Worm (Caenorhabditis elegans) whole organism, mixed stage, embryonic: ENCODE results near the gene clec-144.

Source experiments
- bed-3 ChIP-seq: fragments of 200-800 bp; sonication (Bioruptor generic); optimal IDR thresholded peaks from 3 replicates; lab custom pipeline; 2018; ENCODE audit warnings: mild to moderate bottlenecking, missing genetic modification characterization, moderate library complexity, missing compliant biosample characterization
- lsy-2 ChIP-seq: fragments of 150-350 bp; optimal IDR thresholded peaks from 2 replicates; lab custom pipeline; 2014; ENCODE audit warnings: missing biosample characterization, missing genetic modification characterization
- nhr-2 ChIP-seq: fragments of 150-350 bp; optimal IDR thresholded peaks from 2 replicates; lab custom pipeline; 2014; ENCODE audit warnings: missing biosample characterization, missing genetic modification characterization
- nhr-237 ChIP-seq: fragments of 150-350 bp; optimal IDR thresholded peaks from 2 replicates; lab custom pipeline; 2014; ENCODE audit warnings: missing biosample characterization, missing genetic modification characterization
- nhr-28 ChIP-seq: fragments of 150-350 bp; optimal IDR thresholded peaks from 2 replicates; lab custom pipeline; 2014; ENCODE audit warnings: missing biosample characterization, missing genetic modification characterization
- tbx-8 ChIP-seq: fragments of 200-800 bp; sonication (Bioruptor generic); optimal IDR thresholded peaks from 2 replicates; lab custom pipeline; 2018; ENCODE audit warnings: mild to moderate bottlenecking, missing genetic modification characterization, moderate library complexity, missing compliant biosample characterization
- unc-39 ChIP-seq: fragments of 150-350 bp; optimal IDR thresholded peaks from 2 replicates; lab custom pipeline; 2014; ENCODE audit warnings: missing biosample characterization, missing genetic modification characterization
- zip-8 ChIP-seq: fragments of 150-350 bp; optimal IDR thresholded peaks from 2 replicates; lab custom pipeline; 2014; ENCODE audit warnings: missing biosample characterization, missing genetic modification characterization

DNA sequence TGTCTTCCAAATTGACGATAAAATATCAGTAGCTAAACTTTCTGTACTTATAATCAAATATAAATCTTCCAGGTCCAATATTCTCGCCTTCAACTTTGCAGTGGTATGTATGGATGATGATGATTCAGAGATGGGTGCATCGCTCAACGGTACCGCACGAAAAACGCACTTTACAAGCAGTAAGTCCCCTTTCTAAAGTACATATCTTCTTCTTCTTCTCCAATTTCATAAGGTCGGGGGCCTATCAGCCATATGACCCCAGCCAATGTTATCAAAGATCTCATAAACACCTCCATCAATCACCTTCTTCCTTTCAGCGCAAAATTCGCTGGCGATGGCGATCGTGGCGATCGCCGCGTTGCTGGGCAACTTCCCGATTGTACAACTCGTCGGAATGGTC, 11.1 kb upstream of the clec-144 start:
- TF ChIP-seq unc-39 (tag; lab: Kevin White, UChicago): no peak
- TF ChIP-seq nhr-28: no peak
- TF ChIP-seq tbx-8 (GFP tag; lab: Kevin White, UChicago): no peak
- TF ChIP-seq nhr-2 (tag; lab: Kevin White, UChicago): no peak
- TF ChIP-seq nhr-237 (tag; lab: Kevin White, UChicago): no peak
- no peak for TF ChIP-seq zip-8
- TF ChIP-seq lsy-2 (tag; lab: Kevin White, UChicago): no peak
- no peak for TF ChIP-seq bed-3
